Fruit fly (Drosophila melanogaster) whole organism, wandering third instar larva: ENCODE data around the gene mdlc.

ENCODE experiments used
- Dfd ChIP-seq: fragments of >200 bp; optimal IDR thresholded peaks from 2 replicates; lab custom pipeline; 2017; ENCODE audit warnings: missing biosample characterization, missing genetic modification characterization
- jim ChIP-seq: fragments of 175-275, 200-325 bp; sonication (Bioruptor generic); optimal IDR thresholded peaks from 2 replicates; lab custom pipeline; 2016; ENCODE audit warnings: missing biosample characterization, mild to moderate bottlenecking, missing genetic modification characterization
- pan ChIP-seq: fragments of >200 bp; optimal IDR thresholded peaks from 2 replicates; lab custom pipeline; 2017
- usp ChIP-seq: fragments of >200 bp; optimal IDR thresholded peaks from 2 replicates; lab custom pipeline; 2017; ENCODE audit warnings: missing biosample characterization, missing genetic modification characterization

DNA sequence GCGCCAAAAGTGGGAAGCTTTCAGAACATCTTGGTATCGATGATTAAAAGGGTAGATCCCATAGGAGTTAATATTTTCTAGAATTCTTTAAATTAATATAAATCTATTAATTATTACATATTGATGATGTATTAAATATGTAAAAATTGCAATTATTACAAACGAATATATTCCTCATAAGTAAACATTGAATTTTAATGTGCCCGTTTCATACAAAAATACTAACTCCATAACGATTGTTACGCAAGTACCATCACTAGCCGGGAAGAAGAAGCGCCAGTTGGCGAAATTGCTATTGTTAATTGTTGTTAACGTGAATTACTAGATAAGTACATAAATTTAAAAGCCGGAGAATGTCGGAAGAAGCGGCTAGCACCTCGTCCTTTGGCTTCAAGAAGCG is at the start of gene mdlc:
- TF ChIP-seq pan (lab: Kevin White, UChicago) (no peak), Dfd (no peak), jim (no peak), usp (GFP tag; lab: Kevin White, UChicago) (no peak)
